Worm (Caenorhabditis elegans): Measurements from ENCODE around the gene Y56A3A.31.

The Y56A3A.31 gene

DNA sequence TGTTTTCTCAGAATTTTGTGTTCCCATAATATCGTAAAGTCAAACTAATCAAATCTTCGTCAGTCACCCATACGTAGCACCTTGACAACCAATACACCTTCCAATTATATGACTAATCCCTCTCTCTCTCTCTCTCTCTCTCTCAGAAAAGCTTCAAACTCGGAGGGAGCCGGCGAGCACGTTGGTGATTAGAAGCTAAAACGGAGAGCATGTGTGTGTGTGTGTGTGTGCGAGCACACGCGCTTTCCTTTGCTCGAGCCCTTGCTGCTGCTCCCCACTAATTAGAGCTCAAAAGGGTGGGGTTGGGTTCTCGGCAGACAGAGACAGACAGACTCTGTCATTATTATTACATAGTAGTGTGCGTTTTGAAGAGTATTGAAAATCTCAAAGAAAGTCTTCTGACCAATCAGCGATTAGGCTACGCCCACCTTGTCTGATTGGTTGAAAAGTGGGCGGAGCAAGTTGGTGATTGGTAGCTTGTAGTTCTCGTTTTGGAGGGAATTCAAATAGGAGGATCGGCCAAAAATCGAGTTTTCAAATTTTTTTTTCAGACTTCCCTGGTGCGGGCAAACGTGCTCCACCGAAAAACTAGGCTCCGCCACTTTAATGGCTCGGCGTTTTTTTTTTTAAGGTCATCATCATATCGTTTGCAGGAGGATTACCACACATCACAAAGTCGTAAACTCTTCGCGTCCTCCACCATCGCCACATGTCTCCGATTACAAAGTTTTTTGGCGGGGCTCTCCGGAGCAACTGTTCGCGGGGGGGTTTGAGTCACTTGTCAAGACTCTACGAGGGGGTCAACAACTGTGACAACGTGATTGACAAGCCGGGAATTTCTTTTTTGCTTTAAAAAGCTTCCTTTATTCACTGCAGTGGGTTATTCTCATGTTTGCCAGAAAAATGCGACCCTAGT is 39.0 kb upstream of the Y56A3A.31 start (continued):
- TF ChIP-seq ceh-82 (tag; optimal IDR thresholded peaks at IDR 0.05) (peak in 1 of 3 experiments; percentile 23), snu-23 (GFP tag; optimal IDR thresholded peaks at IDR 0.05) (peak; percentile 12), nhr-20 (tag; optimal IDR thresholded peaks at IDR 0.05) (peak; percentile 13), efl-1 (optimal IDR thresholded peaks at IDR 0.05) (no peak), efl-1 (GFP tag; optimal IDR thresholded peaks at IDR 0.05 in 1 of 2) (no peak), egl-13 (tag; optimal IDR thresholded peaks at IDR 0.05) (peak; percentile 2), unc-62 (GFP tag; optimal IDR thresholded peaks at IDR 0.05) (peak; percentile 44), hlh-4 (tag; optimal IDR thresholded peaks at IDR 0.05) (no peak)

DNA sequence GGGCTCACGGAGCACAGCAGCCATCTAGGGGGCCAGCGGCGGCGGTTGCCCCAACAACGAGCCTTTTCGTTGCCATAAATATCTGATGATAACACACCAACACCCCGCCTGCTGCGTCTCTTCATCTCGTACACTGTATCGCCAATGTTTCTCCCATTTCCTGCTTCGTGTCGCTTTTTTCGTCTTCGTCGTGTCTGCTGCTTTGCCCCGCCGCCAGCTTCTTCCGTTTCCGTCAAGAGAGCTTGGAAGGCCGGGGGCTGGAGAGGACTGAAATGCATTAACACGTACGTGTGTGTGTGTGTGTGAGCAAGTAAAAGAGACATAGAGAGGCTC is 38.4 kb upstream of the Y56A3A.31 start:
- TF ChIP-seq aly-2 (tag; optimal IDR thresholded peaks at IDR 0.05): peak; percentile 22
- peak; percentile 13 for TF ChIP-seq snu-23 (GFP tag; optimal IDR thresholded peaks at IDR 0.05)
- TF ChIP-seq isw-1 (GFP tag; IDR thresholded peaks at IDR 0.05): peak; percentile 11
- no peak for TF ChIP-seq unc-62 (GFP tag; optimal IDR thresholded peaks at IDR 0.05)
- peak; percentile 1 for TF ChIP-seq mef-2 (tag; optimal IDR thresholded peaks at IDR 0.05)
- peak; percentile 14 for TF ChIP-seq snpc-4 (tag; optimal IDR thresholded peaks at IDR 0.05)
- peak; percentile 75 for TF ChIP-seq egl-13 (tag; optimal IDR thresholded peaks at IDR 0.05)
- TF ChIP-seq unc-98 (GFP tag; IDR thresholded peaks at IDR 0.05): no peak
- peak; percentile 31 for TF ChIP-seq dsc-1 (tag; optimal IDR thresholded peaks at IDR 0.05)
- no peak for TF ChIP-seq efl-1 (optimal IDR thresholded peaks at IDR 0.05)
- TF ChIP-seq efl-1 (GFP tag; optimal IDR thresholded peaks at IDR 0.05 in 1 of 2): peak in 1 of 2 experiments; percentile 92
- peak; percentile 17 for TF ChIP-seq fos-1 (tag; optimal IDR thresholded peaks at IDR 0.05)
- peak; percentile 27 for TF ChIP-seq sox-4 (tag; optimal IDR thresholded peaks at IDR 0.05)
- peak in 2 of 3 experiments; percentile 13 to 52 for TF ChIP-seq ceh-82 (tag; optimal IDR thresholded peaks at IDR 0.05)
- TF ChIP-seq lin-14 (GFP tag; optimal IDR thresholded peaks at IDR 0.05): peak; percentile 86
- no peak for TF ChIP-seq ceh-63 (GFP tag; optimal IDR thresholded peaks at IDR 0.05)
- TF ChIP-seq lin-35 (GFP tag; optimal IDR thresholded peaks at IDR 0.05): peak in 1 of 2 experiments; percentile 6
- TF ChIP-seq fkh-10 (GFP tag; optimal IDR thresholded peaks at IDR 0.05): peak; percentile 20
- peak; percentile 12 for TF ChIP-seq tbx-2 (tag; optimal IDR thresholded peaks at IDR 0.05)
- no peak for TF ChIP-seq rnt-1 (tag; optimal IDR thresholded peaks at IDR 0.05)
- TF ChIP-seq lsy-2 (tag; optimal IDR thresholded peaks at IDR 0.05): peak in 1 of 2 experiments; percentile 41
- no peak for TF ChIP-seq pqm-1 (tag; optimal IDR thresholded peaks at IDR 0.05)
- no peak for TF ChIP-seq grh-1 (GFP tag; IDR thresholded peaks at IDR 0.05)
- peak; percentile 9 for TF ChIP-seq xbp-1 (tag; optimal IDR thresholded peaks at IDR 0.05)
- TF ChIP-seq unc-86 (tag; optimal IDR thresholded peaks at IDR 0.05): peak; percentile 18
- TF ChIP-seq nhr-71 (tag; optimal IDR thresholded peaks at IDR 0.05): peak; percentile 60
- TF ChIP-seq pax-3 (tag; optimal IDR thresholded peaks at IDR 0.05): peak; percentile 23
- peak; percentile 90 for TF ChIP-seq fkh-8 (tag; optimal IDR thresholded peaks at IDR 0.05)
- peak; percentile 65 for TF ChIP-seq nhr-47 (tag; optimal IDR thresholded peaks at IDR 0.05)
- TF ChIP-seq swsn-7 (tag; optimal IDR thresholded peaks at IDR 0.05): peak; percentile 45
- TF ChIP-seq F16B12.6 (tag; optimal IDR thresholded peaks at IDR 0.05): no peak

- no peak for TF ChIP-seq lin-15B (tag; optimal IDR thresholded peaks at IDR 0.05)
- peak; percentile 2 for TF ChIP-seq xbp-1 (tag; optimal IDR thresholded peaks at IDR 0.05)
- no peak for TF ChIP-seq mef-2 (tag; optimal IDR thresholded peaks at IDR 0.05)
- no peak for TF ChIP-seq C04F5.9 (tag; optimal IDR thresholded peaks at IDR 0.05)
- TF ChIP-seq fkh-8 (tag; optimal IDR thresholded peaks at IDR 0.05): peak; percentile 39
- no peak for TF ChIP-seq hlh-17 (GFP tag; optimal IDR thresholded peaks at IDR 0.05; ENCODE audit: borderline replicate concordance)
- no peak for TF ChIP-seq unc-30 (tag; optimal IDR thresholded peaks at IDR 0.05)
- TF ChIP-seq ceh-8 (GFP tag; optimal IDR thresholded peaks at IDR 0.05): no peak
- TF ChIP-seq nhr-76 (tag; optimal IDR thresholded peaks at IDR 0.05): no peak
- no peak for TF ChIP-seq vab-15 (tag; optimal IDR thresholded peaks at IDR 0.05)
- no peak for TF ChIP-seq efl-1 (optimal IDR thresholded peaks at IDR 0.05)
- peak in 1 of 2 experiments; percentile 91 for TF ChIP-seq efl-1 (GFP tag; optimal IDR thresholded peaks at IDR 0.05 in 1 of 2)
- TF ChIP-seq elt-2 (tag; optimal IDR thresholded peaks at IDR 0.05): no peak
- TF ChIP-seq irx-1 (tag; optimal IDR thresholded peaks at IDR 0.05): no peak
- TF ChIP-seq aha-1 (tag; optimal IDR thresholded peaks at IDR 0.05): no peak
- TF ChIP-seq dpl-1 (GFP tag; optimal IDR thresholded peaks at IDR 0.05): no peak
- TF ChIP-seq nhr-12 (tag; optimal IDR thresholded peaks at IDR 0.05): no peak
- no peak for TF ChIP-seq efl-3 (GFP tag; optimal IDR thresholded peaks at IDR 0.05)
- no peak for TF ChIP-seq ztf-11 (tag; optimal IDR thresholded peaks at IDR 0.05)
- TF ChIP-seq snpc-4 (tag; optimal IDR thresholded peaks at IDR 0.05): no peak
- TF ChIP-seq ceh-82 (tag; optimal IDR thresholded peaks at IDR 0.05): no peak
Measured at ce11 chrIII:11936668-11937276, 37.5 kb upstream of the Y56A3A.31 start.
